Fruit fly (Drosophila melanogaster) whole organism, wandering third instar larva: ENCODE data around the gene mRpS11.

Experiments
- Abd-B ChIP-seq: fragments of >200 bp; optimal IDR thresholded peaks from 2 replicates; lab custom pipeline; 2017; ENCODE audit warnings: missing biosample characterization, missing genetic modification characterization
- CG32264 ChIP-seq: fragments of 200-800 bp; sonication (Bioruptor generic); optimal IDR thresholded peaks from 2 replicates; lab custom pipeline; 2016; ENCODE audit warnings: missing biosample characterization, missing genetic modification characterization
- CG9705 ChIP-seq: fragments of 200-800 bp; sonication (Bioruptor generic); optimal IDR thresholded peaks from 2 replicates; lab custom pipeline; 2018; ENCODE audit warnings: missing biosample characterization, mild to moderate bottlenecking, missing genetic modification characterization
- CrebA ChIP-seq: fragments of 200-800 bp; sonication (Bioruptor generic); optimal IDR thresholded peaks from 2 replicates; lab custom pipeline; 2016; ENCODE audit warnings: missing biosample characterization, mild to moderate bottlenecking, missing genetic modification characterization, borderline replicate concordance
- Dif ChIP-seq: fragments of 200-275, 200-300 bp; sonication (Bioruptor generic); optimal IDR thresholded peaks from 2 replicates; lab custom pipeline; 2018; ENCODE audit warnings: missing biosample characterization, missing genetic modification characterization; ENCODE audit not compliant: partially characterized antibody
- GATAd ChIP-seq: sonication (Bioruptor generic); optimal IDR thresholded peaks from 2 replicates; lab custom pipeline; 2016; ENCODE audit warnings: missing biosample characterization, missing genetic modification characterization
- HLH106 ChIP-seq: fragments of 200-800 bp; optimal IDR thresholded peaks from 3 replicates; lab custom pipeline; 2019; ENCODE audit warnings: missing biosample characterization, mild to moderate bottlenecking, missing genetic modification characterization, moderate library complexity
- Hnf4 ChIP-seq: fragments of 200-800 bp; sonication (Bioruptor generic); optimal IDR thresholded peaks from 2 replicates; lab custom pipeline; 2016; ENCODE audit warnings: missing biosample characterization, mild to moderate bottlenecking, missing genetic modification characterization
- Hr78 ChIP-seq: fragments of >200 bp; optimal IDR thresholded peaks from 2 replicates; lab custom pipeline; 2017; ENCODE audit warnings: missing biosample characterization, missing genetic modification characterization
- Hr83 ChIP-seq: fragments of 200-300 bp; sonication (Bioruptor generic); optimal IDR thresholded peaks from 2 replicates; lab custom pipeline; 2016; ENCODE audit warnings: missing biosample characterization, mild to moderate bottlenecking, missing genetic modification characterization, moderate library complexity; ENCODE audit not compliant: poor library complexity, severe bottlenecking
- Jra ChIP-seq: sonication (Bioruptor generic); optimal IDR thresholded peaks from 2 replicates; lab custom pipeline; 2016; ENCODE audit warnings: missing biosample characterization, missing genetic modification characterization
- Mio ChIP-seq: sonication (Bioruptor generic); optimal IDR thresholded peaks from 2 replicates; lab custom pipeline; 2016; ENCODE audit warnings: missing biosample characterization, missing genetic modification characterization
- Myc ChIP-seq: fragments of >200 bp; optimal IDR thresholded peaks from 2 replicates; lab custom pipeline; 2017
- N ChIP-seq: fragments of >200 bp; optimal IDR thresholded peaks from 2 replicates; lab custom pipeline; 2018; ENCODE audit warnings: missing biosample characterization, missing external identifiers, missing genetic modification characterization
- OdsH ChIP-seq: fragments of 200-800 bp; sonication (Bioruptor generic); optimal IDR thresholded peaks from 2 replicates; lab custom pipeline; 2016; ENCODE audit warnings: missing biosample characterization, mild to moderate bottlenecking, missing genetic modification characterization
- Rel ChIP-seq, 2 experiments: fragments of 200-800 bp; sonication (Bioruptor generic) in 1 of 2; optimal IDR thresholded peaks; 2 replicates in 1 of 2; 3 replicates in 1 of 2; lab custom pipeline; 2016 to 2019; ENCODE audit warnings: mild to moderate bottlenecking in 2 of 2, missing biosample characterization in 2 of 2, missing genetic modification characterization in 2 of 2, moderate library complexity in 1 of 2
- Sp1 ChIP-seq: fragments of 200-800 bp; sonication (Bioruptor generic); optimal IDR thresholded peaks from 3 replicates; lab custom pipeline; 2019; ENCODE audit warnings: missing biosample characterization, mild to moderate bottlenecking, missing genetic modification characterization, moderate library complexity
- Vsx2 ChIP-seq: fragments of 200-300, 225-300 bp; sonication (Bioruptor generic); optimal IDR thresholded peaks from 2 replicates; lab custom pipeline; 2018; ENCODE audit warnings: missing biosample characterization, missing genetic modification characterization; ENCODE audit not compliant: partially characterized antibody
- br ChIP-seq: fragments of 200-800 bp; sonication (Bioruptor generic); optimal IDR thresholded peaks from 2 replicates; lab custom pipeline; 2016; ENCODE audit warnings: missing biosample characterization, missing genetic modification characterization
- brk ChIP-seq: fragments of 200-800 bp; sonication (Bioruptor generic); optimal IDR thresholded peaks from 2 replicates; lab custom pipeline; 2016; ENCODE audit warnings: missing biosample characterization, mild to moderate bottlenecking, missing genetic modification characterization
- dl ChIP-seq, 2 experiments: fragments of 175-275, 200-275 bp in 1 of 2; fragments of 200-275 bp in 1 of 2; sonication (Bioruptor generic); optimal IDR thresholded peaks; lab custom pipeline; 2018; ENCODE audit warnings: mild to moderate bottlenecking in 2 of 2, missing biosample characterization in 2 of 2, missing genetic modification characterization in 2 of 2, moderate library complexity in 2 of 2; ENCODE audit not compliant: partially characterized antibody in 2 of 2, insufficient read depth in 1 of 2
- dmrt93B ChIP-seq: fragments of 200-800 bp; sonication (Bioruptor generic); optimal IDR thresholded peaks from 2 replicates; lab custom pipeline; 2018; ENCODE audit warnings: missing biosample characterization, mild to moderate bottlenecking, missing genetic modification characterization
- dsf ChIP-seq: sonication (Bioruptor generic); optimal IDR thresholded peaks from 2 replicates; lab custom pipeline; 2016; ENCODE audit warnings: missing biosample characterization, missing genetic modification characterization, borderline replicate concordance
- ey ChIP-seq: fragments of 200-800 bp; sonication (Bioruptor generic); optimal IDR thresholded peaks from 2 replicates; lab custom pipeline; 2016; ENCODE audit warnings: missing biosample characterization, missing genetic modification characterization
- foxo ChIP-seq, 2 experiments: fragments of 200-800 bp; sonication (Bioruptor generic); optimal IDR thresholded peaks; 2 replicates in 1 of 2; 3 replicates in 1 of 2; lab custom pipeline; 2016 to 2017; ENCODE audit warnings: missing biosample characterization in 2 of 2, missing genetic modification characterization in 2 of 2
- fru ChIP-seq: fragments of 200-800 bp; sonication (Bioruptor generic); optimal IDR thresholded peaks from 3 replicates; lab custom pipeline; 2016; ENCODE audit warnings: missing biosample characterization, mild to moderate bottlenecking, missing genetic modification characterization
- h ChIP-seq: fragments of 200-800 bp; sonication (Bioruptor generic); optimal IDR thresholded peaks from 3 replicates; lab custom pipeline; 2016; ENCODE audit warnings: missing biosample characterization, mild to moderate bottlenecking, missing genetic modification characterization
- jim ChIP-seq: fragments of 175-275, 200-325 bp; sonication (Bioruptor generic); optimal IDR thresholded peaks from 2 replicates; lab custom pipeline; 2016; ENCODE audit warnings: missing biosample characterization, mild to moderate bottlenecking, missing genetic modification characterization
- lola ChIP-seq: fragments of >200 bp; optimal IDR thresholded peaks from 2 replicates; lab custom pipeline; 2017; ENCODE audit warnings: missing biosample characterization, missing genetic modification characterization
- pan ChIP-seq: fragments of >200 bp; optimal IDR thresholded peaks from 2 replicates; lab custom pipeline; 2017
- psq ChIP-seq: fragments of 200-800 bp; sonication (Bioruptor generic); optimal IDR thresholded peaks from 3 replicates; lab custom pipeline; 2017; ENCODE audit warnings: missing biosample characterization, mild to moderate bottlenecking, missing genetic modification characterization, moderate library complexity
- rgr ChIP-seq: fragments of 200-800 bp; sonication (Bioruptor generic); optimal IDR thresholded peaks from 3 replicates; lab custom pipeline; 2016; ENCODE audit warnings: missing biosample characterization, mild to moderate bottlenecking, missing genetic modification characterization
- sage ChIP-seq: fragments of 200-800 bp; sonication (Bioruptor generic); optimal IDR thresholded peaks from 2 replicates; lab custom pipeline; 2016; ENCODE audit warnings: missing biosample characterization, mild to moderate bottlenecking, missing genetic modification characterization
- sv ChIP-seq: fragments of 200-800 bp; sonication (Bioruptor generic); optimal IDR thresholded peaks from 3 replicates; lab custom pipeline; 2016; ENCODE audit warnings: missing biosample characterization, missing genetic modification characterization
- tai ChIP-seq: sonication (Bioruptor generic); optimal IDR thresholded peaks from 2 replicates; lab custom pipeline; 2016; ENCODE audit warnings: missing biosample characterization, missing genetic modification characterization
- usp ChIP-seq: fragments of >200 bp; optimal IDR thresholded peaks from 2 replicates; lab custom pipeline; 2017; ENCODE audit warnings: missing biosample characterization, missing genetic modification characterization
- woc ChIP-seq: sonication (Bioruptor generic); optimal IDR thresholded peaks from 2 replicates; lab custom pipeline; 2016; ENCODE audit warnings: missing biosample characterization, mild to moderate bottlenecking, missing genetic modification characterization

mRpS11 gene

dm6 chr3R:17061736-17062371 is 10.7 kb upstream of the mRpS11 start (continued):
- TF ChIP-seq Vsx2 (peak; percentile 29), dmrt93B (GFP tag; lab: Kevin White, UChicago) (no peak), CrebA (GFP tag; lab: Kevin White, UChicago) (no peak), usp (GFP tag; lab: Kevin White, UChicago) (no peak), Hr83 (GFP tag; lab: Kevin White, UChicago) (peak; percentile 38), Hr78 (GFP tag; lab: Kevin White, UChicago) (no peak), tai (GFP tag; lab: Kevin White, UChicago) (no peak), rgr (GFP tag; lab: Kevin White, UChicago) (no peak)
- TF ChIP-seq, all 38 proteins: peak for 9

dm6 chr3R:17062705-17063104 is 9.8 kb upstream of the mRpS11 start:
- TF ChIP-seq Dif = peak; percentile 27
- no peak for TF ChIP-seq usp (GFP tag; lab: Kevin White, UChicago)

- TF ChIP-seq Vsx2 (no peak), usp (GFP tag; lab: Kevin White, UChicago) (no peak), Jra (GFP tag; lab: Kevin White, UChicago) (no peak), CG32264 (GFP tag; lab: Kevin White, UChicago) (no peak), Abd-B (GFP tag; lab: Kevin White, UChicago) (no peak), psq (GFP tag; lab: Kevin White, UChicago) (no peak), Dif (no peak), pan (no peak), Rel (GFP tag; optimal IDR thresholded peaks at IDR 0.05; lab: Kevin White, UChicago) (no peak), Rel (tag; optimal IDR thresholded peaks at IDR 0.05; lab: Kevin White, UChicago) (no peak), Hnf4 (GFP tag; lab: Kevin White, UChicago) (no peak), br (no peak), Hr83 (GFP tag; lab: Kevin White, UChicago) (no peak), sage (GFP tag; lab: Kevin White, UChicago) (no peak), Hr78 (GFP tag; lab: Kevin White, UChicago) (no peak), GATAd (GFP tag; lab: Kevin White, UChicago) (no peak), HLH106 (tag; lab: Kevin White, UChicago) (no peak), brk (GFP tag; lab: Kevin White, UChicago) (no peak), woc (no peak), Mio (GFP tag; lab: Kevin White, UChicago) (no peak)
Measured at dm6 chr3R:17063763-17064162, 8.8 kb upstream of the mRpS11 start.

- TF ChIP-seq woc (peak; percentile 97), N (GFP tag; lab: Kevin White, UChicago) (no peak), Hr83 (GFP tag; lab: Kevin White, UChicago) (peak; percentile 80), dl (GFP tag; optimal IDR thresholded peaks at IDR 0.05; lab: Kevin White, UChicago; ENCODE audit: insufficient read depth in 1 of 2, partially characterized antibody in 2 of 2) (peak; percentile 74 to 90), br (peak; percentile 98), fru (GFP tag; lab: Kevin White, UChicago) (peak; percentile 98), psq (GFP tag; lab: Kevin White, UChicago) (peak; percentile 95), Vsx2 (peak; percentile 62), dsf (GFP tag; lab: Kevin White, UChicago) (peak; percentile 73), Hr78 (GFP tag; lab: Kevin White, UChicago) (no peak), lola (GFP tag; lab: Kevin White, UChicago) (no peak), OdsH (peak; percentile 97), Hnf4 (GFP tag; lab: Kevin White, UChicago) (peak; percentile 91), usp (GFP tag; lab: Kevin White, UChicago) (no peak), jim (GFP tag; lab: Kevin White, UChicago) (peak; percentile 14), Sp1 (GFP tag; lab: Kevin White, UChicago) (peak; percentile 95), brk (GFP tag; lab: Kevin White, UChicago) (peak; percentile 96), ey (GFP tag; lab: Kevin White, UChicago) (peak; percentile 98), Abd-B (GFP tag; lab: Kevin White, UChicago) (no peak), sage (GFP tag; lab: Kevin White, UChicago) (peak; percentile 94), Jra (GFP tag; lab: Kevin White, UChicago) (peak; percentile 76), pan (no peak), HLH106 (tag; lab: Kevin White, UChicago) (peak; percentile 94), sv (GFP tag; lab: Kevin White, UChicago) (peak; percentile 90), Mio (GFP tag; lab: Kevin White, UChicago) (peak; percentile 61), h (GFP tag; lab: Kevin White, UChicago) (peak; percentile 98), Dif (peak; percentile 90), Myc (lab: Kevin White, UChicago) (no peak), CG9705 (GFP tag; lab: Kevin White, UChicago) (peak; percentile 77), GATAd (GFP tag; lab: Kevin White, UChicago) (peak; percentile 46), CG32264 (GFP tag; lab: Kevin White, UChicago) (peak; percentile 86), CrebA (GFP tag; lab: Kevin White, UChicago) (no peak), tai (GFP tag; lab: Kevin White, UChicago) (peak; percentile 82), foxo (GFP tag; optimal IDR thresholded peaks at IDR 0.05; lab: Kevin White, UChicago) (peak; percentile 89 to 97)
Measured at dm6 chr3R:17065018-17065784, 7.3 kb upstream of the mRpS11 start.
